Worm (Caenorhabditis elegans) whole organism, L4 larva: ENCODE results near the gene dmd-10.

Experiments
- F10B5.3 ChIP-seq: sonication (generic microtip); optimal IDR thresholded peaks from 2 replicates; lab custom pipeline; 2016; ENCODE audit warnings: mild to moderate bottlenecking, missing genetic modification characterization, missing compliant biosample characterization
- T20F7.1 ChIP-seq: fragments of 200-800 bp; sonication (Bioruptor generic); optimal IDR thresholded peaks from 2 replicates; lab custom pipeline; 2018; ENCODE audit warnings: mild to moderate bottlenecking, missing genetic modification characterization, missing compliant biosample characterization
- Y105C5A.15 ChIP-seq: fragments of 200-800 bp; sonication (Bioruptor generic); IDR thresholded peaks from 2 replicates; pipeline ENCODE4 v1.3.6; 2022; ENCODE audit warnings: missing genetic modification characterization, missing compliant biosample characterization
- Y48G9A.11 ChIP-seq: fragments of 200-800 bp; sonication (Bioruptor generic); IDR thresholded peaks from 2 replicates; pipeline ENCODE4 v1.3.6; 2022; ENCODE audit warnings: missing genetic modification reagents, missing genetic modification characterization, missing compliant biosample characterization
- Y75B8A.6 ChIP-seq: fragments of 200-800 bp; sonication (Bioruptor generic); IDR thresholded peaks from 2 replicates; pipeline ENCODE4 v1.3.6; 2022; ENCODE audit warnings: missing genetic modification reagents, missing genetic modification characterization, missing compliant biosample characterization
- ZK337.2 ChIP-seq: fragments of 200-800 bp; sonication (Bioruptor generic); IDR thresholded peaks from 2 replicates; pipeline ENCODE4 v1.3.6; 2022; ENCODE audit warnings: missing genetic modification reagents, missing genetic modification characterization, missing compliant biosample characterization
- ZK546.5 ChIP-seq, 2 experiments: sonication (generic microtip); optimal IDR thresholded peaks; 2 replicates each; lab custom pipeline; 2017; ENCODE audit warnings: missing biosample characterization in 2 of 2, missing genetic modification characterization in 2 of 2
- aha-1 ChIP-seq: fragments of 150-350 bp; peaks from one replicate; lab custom pipeline; 2014; ENCODE audit warnings: missing biosample characterization, missing genetic modification characterization
- ceh-82 ChIP-seq: sonication (generic microtip); optimal IDR thresholded peaks from 2 replicates; lab custom pipeline; 2017; ENCODE audit warnings: missing biosample characterization, missing genetic modification characterization
- ctbp-1 ChIP-seq: fragments of 200-800 bp; sonication (Bioruptor generic); IDR thresholded peaks from 2 replicates; pipeline ENCODE4 v1.3.6; 2022; ENCODE audit warnings: missing genetic modification reagents, missing genetic modification characterization, missing compliant biosample characterization
- daf-16 ChIP-seq, 3 experiments: sonication (generic microtip); optimal IDR thresholded peaks; 2 replicates each; lab custom pipeline; 2016 to 2017; ENCODE audit warnings: missing genetic modification characterization in 3 of 3, missing genetic modification reagents in 3 of 3, mild to moderate bottlenecking in 2 of 3, missing compliant biosample characterization in 2 of 3, missing biosample characterization in 1 of 3, moderate library complexity in 1 of 3
- dmd-6 ChIP-seq: fragments of 200-800 bp; sonication (Bioruptor generic); IDR thresholded peaks from 2 replicates; pipeline ENCODE4 v1.3.6; 2022; ENCODE audit warnings: missing genetic modification reagents, missing genetic modification characterization, missing compliant biosample characterization
- dmd-8 ChIP-seq: fragments of 200-800 bp; sonication (Bioruptor generic); IDR thresholded peaks from 2 replicates; pipeline ENCODE4 v1.3.6; 2022; ENCODE audit warnings: missing genetic modification characterization, missing compliant biosample characterization
- dve-1 ChIP-seq: sonication (generic microtip); optimal IDR thresholded peaks from 2 replicates; lab custom pipeline; 2017; ENCODE audit warnings: antibody characterized with exemption, mild to moderate bottlenecking, missing genetic modification characterization, missing compliant biosample characterization; ENCODE audit not compliant: insufficient read depth
- fos-1 ChIP-seq: fragments of 150-350 bp; optimal IDR thresholded peaks from 2 replicates; lab custom pipeline; 2014; ENCODE audit warnings: missing biosample characterization, missing genetic modification characterization
- gei-8 ChIP-seq: fragments of 200-800 bp; sonication (Bioruptor generic); optimal IDR thresholded peaks from 2 replicates; lab custom pipeline; 2018; ENCODE audit warnings: mild to moderate bottlenecking, missing genetic modification characterization, missing compliant biosample characterization
- hif-1 ChIP-seq, 2 experiments: sonication (generic microtip); optimal IDR thresholded peaks; 2 replicates each; lab custom pipeline; 2016 to 2017; ENCODE audit warnings: missing compliant biosample characterization in 2 of 2, missing genetic modification characterization in 2 of 2, missing genetic modification reagents in 2 of 2, missing genotype in 2 of 2, mild to moderate bottlenecking in 1 of 2
- hlh-11 ChIP-seq: fragments of 200-800 bp; sonication (Bioruptor generic); optimal IDR thresholded peaks from 2 replicates; lab custom pipeline; 2018; ENCODE audit warnings: mild to moderate bottlenecking, missing genetic modification characterization, missing compliant biosample characterization
- hlh-30 ChIP-seq: sonication (generic microtip); optimal IDR thresholded peaks from 2 replicates; lab custom pipeline; 2017; ENCODE audit warnings: antibody characterized with exemption, mild to moderate bottlenecking, missing genetic modification characterization, missing compliant biosample characterization; ENCODE audit not compliant: insufficient read depth
- jun-1 ChIP-seq: fragments of 150-350 bp; optimal IDR thresholded peaks from 2 replicates; lab custom pipeline; 2014; ENCODE audit warnings: missing biosample characterization, missing genetic modification reagents, missing genetic modification characterization
- lin-1 ChIP-seq: fragments of 200-800 bp; sonication (Bioruptor generic); IDR thresholded peaks from 2 replicates; pipeline ENCODE4 v1.3.6; 2022; ENCODE audit warnings: missing genetic modification reagents, missing genetic modification characterization, missing compliant biosample characterization
- lin-38 ChIP-seq: fragments of 200-800 bp; sonication (Bioruptor generic); IDR thresholded peaks from 2 replicates; pipeline ENCODE4 v1.3.6; 2022; ENCODE audit warnings: missing genetic modification reagents, missing genetic modification characterization, missing compliant biosample characterization
- lsy-2 ChIP-seq, 2 experiments: fragments of 150-350 bp in 1 of 2; sonication (generic microtip) in 1 of 2; optimal IDR thresholded peaks; 2 replicates each; lab custom pipeline; 2014 to 2017; ENCODE audit warnings: missing biosample characterization in 2 of 2, missing genetic modification characterization in 2 of 2
- madf-5 ChIP-seq, 2 experiments: fragments of 200-800 bp; sonication (Bioruptor generic); IDR thresholded peaks; 2 replicates each; pipeline ENCODE4 v1.3.6; 2022; ENCODE audit warnings: missing compliant biosample characterization in 2 of 2, missing genetic modification characterization in 2 of 2
- mdl-1 ChIP-seq, 2 experiments: fragments of 150-350 bp in 1 of 2; sonication (generic microtip) in 1 of 2; optimal IDR thresholded peaks; 2 replicates each; lab custom pipeline; 2014 to 2017; ENCODE audit warnings: missing biosample characterization in 2 of 2, missing genetic modification characterization in 2 of 2
- mdt-29 ChIP-seq: fragments of 200-800 bp; sonication (Bioruptor generic); IDR thresholded peaks from 2 replicates; pipeline ENCODE4 v1.3.6; 2022; ENCODE audit warnings: missing genetic modification reagents, missing genetic modification characterization, missing compliant biosample characterization
- mep-1 ChIP-seq: fragments of 150-350 bp; sonication (generic microtip); optimal IDR thresholded peaks from 3 replicates; lab custom pipeline; 2014; ENCODE audit warnings: missing biosample characterization, missing genetic modification characterization
- mes-2 ChIP-seq: sonication (generic microtip); optimal IDR thresholded peaks from 2 replicates; lab custom pipeline; 2016; ENCODE audit warnings: missing genotype, mild to moderate bottlenecking, missing genetic modification characterization, missing compliant biosample characterization; ENCODE audit not compliant: poor library complexity, severe bottlenecking
- mxl-2 ChIP-seq: fragments of 200-800 bp; sonication (Bioruptor generic); conservative IDR thresholded peaks from 2 replicates; pipeline ENCODE4 v1.3.6; 2022; ENCODE audit warnings: missing genetic modification reagents, missing genetic modification characterization, missing compliant biosample characterization
- nhr-102 ChIP-seq: sonication (generic microtip); optimal IDR thresholded peaks from 2 replicates; lab custom pipeline; 2016; ENCODE audit warnings: mild to moderate bottlenecking, missing genetic modification characterization, moderate library complexity, missing compliant biosample characterization
- nhr-25 ChIP-seq: sonication (generic microtip); optimal IDR thresholded peaks from 2 replicates; lab custom pipeline; 2017; ENCODE audit warnings: missing genetic modification characterization, mild to moderate bottlenecking, missing compliant biosample characterization, antibody characterized with exemption, moderate library complexity, borderline replicate concordance; ENCODE audit not compliant: insufficient read depth
- nhr-28 ChIP-seq: fragments of 150-350 bp; optimal IDR thresholded peaks from 2 replicates; lab custom pipeline; 2014; ENCODE audit warnings: missing biosample characterization, missing genetic modification characterization
- nhr-48 ChIP-seq: sonication (generic microtip); optimal IDR thresholded peaks from 2 replicates; lab custom pipeline; 2016; ENCODE audit warnings: mild to moderate bottlenecking, missing genetic modification characterization, missing compliant biosample characterization
- nhr-6 ChIP-seq: fragments of 150-350 bp; optimal IDR thresholded peaks from 2 replicates; lab custom pipeline; 2014; ENCODE audit warnings: missing biosample characterization, missing genetic modification characterization
- nhr-76 ChIP-seq: fragments of 150-350 bp; optimal IDR thresholded peaks from 2 replicates; lab custom pipeline; 2014; ENCODE audit warnings: missing biosample characterization, missing genetic modification characterization
- nhr-77 ChIP-seq: fragments of 150-350 bp; optimal IDR thresholded peaks from 2 replicates; lab custom pipeline; 2014; ENCODE audit warnings: missing biosample characterization, missing genetic modification characterization
- php-3 ChIP-seq: fragments of 200-800 bp; sonication (Bioruptor generic); IDR thresholded peaks from 2 replicates; pipeline ENCODE4 v1.3.6; 2022; ENCODE audit warnings: missing genetic modification reagents, missing genetic modification characterization, missing compliant biosample characterization
- pqm-1 ChIP-seq: sonication (generic microtip); optimal IDR thresholded peaks from 2 replicates; lab custom pipeline; 2017; ENCODE audit warnings: missing biosample characterization, missing genetic modification characterization
- rbr-2 ChIP-seq: sonication (generic microtip); optimal IDR thresholded peaks from 2 replicates; lab custom pipeline; 2016; ENCODE audit warnings: missing genotype, missing genetic modification characterization, missing compliant biosample characterization
- set-16 ChIP-seq: fragments of 200-800 bp; sonication (Bioruptor generic); IDR thresholded peaks from 2 replicates; pipeline ENCODE4 v1.3.6; 2022; ENCODE audit warnings: missing genetic modification reagents, missing genetic modification characterization, missing compliant biosample characterization
- tra-1 ChIP-seq: fragments of 200-800 bp; sonication (Bioruptor generic); IDR thresholded peaks from 2 replicates; pipeline ENCODE4 v1.3.6; 2022; ENCODE audit warnings: missing genetic modification reagents, missing genetic modification characterization, missing compliant biosample characterization
- unc-62 ChIP-seq, 3 experiments: fragments of 150-350 bp in 1 of 3; sonication (generic microtip); optimal IDR thresholded peaks in 2 of 3; peaks in 1 of 3; 1 replicate in 1 of 3; 2 replicates in 2 of 3; lab custom pipeline; 2014 to 2017; ENCODE audit warnings: missing biosample characterization in 3 of 3, missing genetic modification characterization in 3 of 3, missing genetic modification reagents in 3 of 3, missing genotype in 1 of 3
- ztf-7 ChIP-seq: fragments of 150-350 bp; optimal IDR thresholded peaks from 2 replicates; lab custom pipeline; 2014; ENCODE audit warnings: missing biosample characterization, missing genetic modification characterization

Gene dmd-10

DNA sequence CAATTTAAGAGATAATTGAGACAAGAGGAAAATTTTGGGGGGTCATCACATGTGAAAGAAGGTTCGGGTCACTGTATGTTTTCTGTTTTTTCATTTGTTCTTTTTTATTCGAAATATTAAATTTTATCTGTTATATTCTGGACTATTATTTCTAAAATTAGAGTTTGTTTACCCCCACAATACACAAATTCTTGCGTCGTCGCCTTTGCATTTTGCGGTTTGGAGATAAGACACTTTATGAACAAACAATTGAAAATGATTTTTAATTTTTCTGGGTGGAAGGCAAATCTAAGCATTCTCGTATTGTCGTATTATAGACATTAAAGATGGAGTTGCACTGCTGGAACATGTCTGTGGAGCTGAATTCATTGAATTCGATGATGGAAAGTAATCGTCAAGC, 36.9 kb upstream of the dmd-10 start (continued):
- TF ChIP-seq lin-38 (GFP tag; lab: Robert Waterston, UW) (no peak), nhr-76 (tag; lab: Kevin White, UChicago) (no peak), madf-5 (GFP tag; IDR thresholded peaks at IDR 0.05; lab: Robert Waterston, UW) (no peak)

DNA sequence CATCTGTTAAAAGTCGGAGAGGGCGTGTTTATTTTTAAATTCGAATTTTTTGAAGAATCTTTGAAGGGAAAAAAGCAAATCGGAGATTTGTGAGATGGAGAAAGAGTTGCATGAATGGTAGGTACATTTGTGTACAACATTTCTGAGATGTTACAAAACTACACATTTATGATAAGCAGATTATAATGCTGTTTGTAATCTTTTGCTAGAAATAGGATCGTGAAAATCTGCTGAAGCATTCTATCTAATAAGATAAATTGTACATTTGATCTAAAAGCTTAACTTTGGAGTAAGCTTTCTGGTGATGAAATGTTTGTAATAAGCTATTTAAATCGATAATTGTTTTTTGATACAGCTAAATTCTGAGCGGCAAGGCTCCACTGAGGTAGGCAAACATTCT, 35.9 kb upstream of the dmd-10 start:
- TF ChIP-seq F10B5.3 (tag; lab: Kevin White, UChicago): no peak
- TF ChIP-seq mdl-1 (tag; optimal IDR thresholded peaks at IDR 0.05; lab: Kevin White, UChicago): no peak
- no peak for TF ChIP-seq ceh-82
- no peak for TF ChIP-seq mxl-2
- peak; percentile 90 for TF ChIP-seq aha-1 (tag; lab: Kevin White, UChicago)
- no peak for TF ChIP-seq madf-5 (GFP tag; IDR thresholded peaks at IDR 0.05; lab: Robert Waterston, UW)
- TF ChIP-seq nhr-77 (tag; lab: Kevin White, UChicago): no peak
- TF ChIP-seq, all 104 proteins: peak for 1

DNA sequence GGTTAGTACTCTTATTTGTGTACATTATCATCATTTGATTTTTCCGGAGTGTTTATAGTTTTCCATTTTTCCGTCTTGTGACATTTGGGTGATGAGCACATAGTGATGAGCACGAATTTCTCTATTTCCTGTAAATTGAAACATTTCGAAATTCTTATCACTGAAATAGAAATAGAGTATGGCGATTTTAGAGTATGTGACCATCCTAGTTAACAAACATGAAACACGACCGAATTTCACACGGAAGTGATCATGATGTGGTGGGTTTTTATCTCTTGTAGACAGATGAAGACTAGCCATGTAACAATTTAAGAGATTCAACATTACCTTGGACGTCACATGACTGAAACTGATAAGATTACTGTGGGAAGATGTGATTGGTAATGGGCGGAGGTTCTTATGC, 32.8 kb upstream of the dmd-10 start:
- TF ChIP-seq Y105C5A.15: 0 out of 2 replicates have a peak, but pooled peaks have one; percentile 35
- TF ChIP-seq tra-1 (GFP tag; lab: Robert Waterston, UW): peak; percentile 64
- peak; percentile 82 for TF ChIP-seq dmd-6 (GFP tag; lab: Robert Waterston, UW)
- peak in 1 of 2 experiments; percentile 51 for TF ChIP-seq unc-62 (GFP tag; optimal IDR thresholded peaks at IDR 0.05 in 1 of 2; lab: Kevin White, UChicago)
- TF ChIP-seq unc-62 (tag; optimal IDR thresholded peaks at IDR 0.05; lab: Kevin White, UChicago): no peak
- TF ChIP-seq nhr-102 (tag; lab: Kevin White, UChicago): peak; percentile 86
- peak; percentile 81 for TF ChIP-seq nhr-48 (tag; lab: Kevin White, UChicago)
- TF ChIP-seq dmd-8: no peak
- peak; percentile 92 for TF ChIP-seq aha-1 (tag; lab: Kevin White, UChicago)
- peak; percentile 39 for TF ChIP-seq T20F7.1 (GFP tag; lab: Kevin White, UChicago)
- TF ChIP-seq Y48G9A.11 (GFP tag; lab: Robert Waterston, UW): no peak
- peak; percentile 6; the same call in 1 of the 2 replicates for TF ChIP-seq lin-38 (GFP tag; lab: Robert Waterston, UW)
- TF ChIP-seq fos-1: peak; percentile 70
- no peak for TF ChIP-seq ZK546.5 (tag; optimal IDR thresholded peaks at IDR 0.05; lab: Kevin White, UChicago)
- peak in 1 of 2 experiments; percentile 21 for TF ChIP-seq daf-16 (GFP tag; optimal IDR thresholded peaks at IDR 0.05; lab: Kevin White, UChicago)
- peak; percentile 94 for TF ChIP-seq daf-16 (tag; optimal IDR thresholded peaks at IDR 0.05; lab: Kevin White, UChicago)
- peak; percentile 87 for TF ChIP-seq dve-1 (tag; lab: Kevin White, UChicago)
- TF ChIP-seq pqm-1 (tag; lab: Kevin White, UChicago): peak; percentile 81
- TF ChIP-seq ZK337.2 (GFP tag; lab: Robert Waterston, UW): no peak
- TF ChIP-seq nhr-6 (tag; lab: Kevin White, UChicago): peak; percentile 56
- TF ChIP-seq mes-2 (tag; lab: Kevin White, UChicago): peak; percentile 21
- peak; percentile 64; the same call in 1 of the 2 replicates for TF ChIP-seq Y75B8A.6
- TF ChIP-seq ctbp-1: no peak
- no peak for TF ChIP-seq set-16 (GFP tag; lab: Robert Waterston, UW)
- peak in 1 of 2 experiments; percentile 17 for TF ChIP-seq hif-1 (tag; optimal IDR thresholded peaks at IDR 0.05; lab: Kevin White, UChicago)
- TF ChIP-seq hlh-30: peak; percentile 80
- TF ChIP-seq mdt-29 (GFP tag; lab: Robert Waterston, UW): 0 out of 2 replicates have a peak, but pooled peaks have one; percentile 46
- TF ChIP-seq mep-1: no peak
- TF ChIP-seq lin-1: peak; percentile 66; the same call in 1 of the 2 replicates
- peak; percentile 80; the same call in 1 of the 2 replicates for TF ChIP-seq php-3 (GFP tag; lab: Robert Waterston, UW)
- peak; percentile 42 for TF ChIP-seq gei-8
- peak; percentile 22 for TF ChIP-seq ztf-7 (tag; lab: Kevin White, UChicago)
- TF ChIP-seq hlh-11 (tag; lab: Kevin White, UChicago): peak; percentile 85
- TF ChIP-seq nhr-28 (tag; lab: Kevin White, UChicago): peak; percentile 67
- TF ChIP-seq lsy-2 (tag; optimal IDR thresholded peaks at IDR 0.05; lab: Kevin White, UChicago): peak; percentile 32 to 59
- TF ChIP-seq jun-1: peak; percentile 41
- TF ChIP-seq rbr-2 (tag; lab: Kevin White, UChicago): no peak
- no peak for TF ChIP-seq nhr-25 (tag; lab: Kevin White, UChicago)
